Fruit fly (Drosophila melanogaster) whole organism, embryonic: ENCODE measurements around the gene tbc.

Source experiments
- Antp ChIP-seq: fragments of 200-800 bp; sonication (Bioruptor generic); optimal IDR thresholded peaks from 3 replicates; lab custom pipeline; 2016; ENCODE audit warnings: missing biosample characterization, missing genetic modification characterization
- B-H1 ChIP-seq: fragments of 200-800 bp; sonication (Bioruptor generic); IDR thresholded peaks from 3 replicates; pipeline ENCODE4 v1.3.6; 2022; ENCODE audit warnings: missing biosample characterization, missing genetic modification characterization
- CG10209 ChIP-seq: fragments of 200-800 bp; sonication (Bioruptor generic); optimal IDR thresholded peaks from 3 replicates; lab custom pipeline; 2017; ENCODE audit warnings: missing biosample characterization, mild to moderate bottlenecking, missing genetic modification characterization, missing genetic modification reagents
- CG10321 ChIP-seq: fragments of 200-800 bp; sonication (Bioruptor generic); IDR thresholded peaks from 2 replicates; pipeline ENCODE4 v1.3.6; 2022; ENCODE audit warnings: missing biosample characterization, missing genetic modification characterization
- CG12769 ChIP-seq: fragments of 200-800 bp; sonication (Bioruptor generic); optimal IDR thresholded peaks from 2 replicates; lab custom pipeline; 2019; ENCODE audit warnings: missing biosample characterization, mild to moderate bottlenecking, missing genetic modification characterization, moderate library complexity
- CG13287 ChIP-seq: fragments of 200-800 bp; sonication (Bioruptor generic); IDR thresholded peaks from 2 replicates; pipeline ENCODE4 v1.3.6; 2022; ENCODE audit warnings: missing biosample characterization, missing genetic modification characterization; ENCODE audit not compliant: partially characterized antibody
- CG14710 ChIP-seq: fragments of 200-800 bp; sonication (Bioruptor generic); optimal IDR thresholded peaks from 3 replicates; lab custom pipeline; 2019; ENCODE audit warnings: missing biosample characterization, mild to moderate bottlenecking, missing genetic modification characterization, moderate library complexity
- CG34376 ChIP-seq: fragments of 200-800 bp; sonication (Bioruptor generic); optimal IDR thresholded peaks from 2 replicates; lab custom pipeline; 2018; ENCODE audit warnings: missing biosample characterization, mild to moderate bottlenecking, missing genetic modification characterization
- CG4328 ChIP-seq: fragments of 200-800 bp; sonication (Bioruptor generic); optimal IDR thresholded peaks from 3 replicates; lab custom pipeline; 2017; ENCODE audit warnings: missing biosample characterization, missing genetic modification reagents, missing genetic modification characterization
- CG4404 ChIP-seq: fragments of 200-800 bp; sonication (Bioruptor generic); IDR thresholded peaks from 2 replicates; pipeline ENCODE4 v1.3.6; 2022; ENCODE audit warnings: missing biosample characterization, missing genetic modification characterization
- CG4424 ChIP-seq: fragments of 200-800 bp; sonication (Bioruptor generic); optimal IDR thresholded peaks from 3 replicates; lab custom pipeline; 2016; ENCODE audit warnings: missing biosample characterization, missing genetic modification characterization
- CG6683 ChIP-seq: fragments of 200-800 bp; sonication (Bioruptor generic); optimal IDR thresholded peaks from 2 replicates; lab custom pipeline; 2017; ENCODE audit warnings: missing biosample characterization, mild to moderate bottlenecking, missing genetic modification characterization, missing genetic modification reagents
- CG8281 ChIP-seq: fragments of 200-800 bp; sonication (Bioruptor generic); optimal IDR thresholded peaks from 2 replicates; lab custom pipeline; 2018; ENCODE audit warnings: missing biosample characterization, mild to moderate bottlenecking, missing genetic modification characterization, moderate library complexity
- CG8944 ChIP-seq: fragments of 200-800 bp; sonication (Bioruptor generic); optimal IDR thresholded peaks from 3 replicates; lab custom pipeline; 2016; ENCODE audit warnings: missing biosample characterization, missing genetic modification characterization
- CG9437 ChIP-seq: fragments of 200-800 bp; sonication (Bioruptor generic); optimal IDR thresholded peaks from 2 replicates; lab custom pipeline; 2018; ENCODE audit warnings: missing biosample characterization, mild to moderate bottlenecking, missing genetic modification characterization
- Dbx ChIP-seq: fragments of 200-800 bp; sonication (Bioruptor generic); IDR thresholded peaks from 3 replicates; pipeline ENCODE4 v1.3.6; 2022; ENCODE audit warnings: missing biosample characterization, missing genetic modification characterization
- Deaf1 ChIP-seq: fragments of 200-800 bp; optimal IDR thresholded peaks from 3 replicates; lab custom pipeline; 2019; ENCODE audit warnings: missing biosample characterization, mild to moderate bottlenecking, missing genetic modification characterization, moderate library complexity
- Drgx ChIP-seq: fragments of 200-800 bp; sonication (Bioruptor generic); IDR thresholded peaks from 2 replicates; pipeline ENCODE4 v1.3.6; 2022; ENCODE audit warnings: missing biosample characterization, missing genetic modification characterization
- HLH4C ChIP-seq: fragments of 200-800 bp; sonication (Bioruptor generic); IDR thresholded peaks from 3 replicates; pipeline ENCODE4 v1.3.6; 2022; ENCODE audit warnings: missing biosample characterization, missing genetic modification characterization; ENCODE audit not compliant: partially characterized antibody
- HLHmδ ChIP-seq: fragments of 200-800 bp; sonication (Bioruptor generic); optimal IDR thresholded peaks from 2 replicates; lab custom pipeline; 2018; ENCODE audit warnings: missing biosample characterization, mild to moderate bottlenecking, missing genetic modification characterization, moderate library complexity
- Hmx ChIP-seq: fragments of 200-800 bp; sonication (Bioruptor generic); optimal IDR thresholded peaks from 2 replicates; lab custom pipeline; 2016; ENCODE audit warnings: missing biosample characterization, missing genetic modification characterization
- Hr78 ChIP-seq, 2 experiments: fragments of 200-800 bp in 1 of 2; fragments of >200 bp in 1 of 2; sonication (Bioruptor generic) in 1 of 2; optimal IDR thresholded peaks; 2 replicates each; lab custom pipeline; 2017 to 2019; ENCODE audit warnings: missing biosample characterization in 2 of 2, missing genetic modification characterization in 2 of 2, mild to moderate bottlenecking in 1 of 2, moderate library complexity in 1 of 2
- Med ChIP-seq: fragments of 200-800 bp; sonication (Bioruptor generic); peaks from one replicate; lab custom pipeline; 2016; ENCODE audit warnings: missing biosample characterization, missing genetic modification characterization, mild to moderate bottlenecking, inconsistent platforms, moderate library complexity
- Myb ChIP-seq: fragments of 200-800 bp; sonication (Bioruptor generic); optimal IDR thresholded peaks from 2 replicates; lab custom pipeline; 2016; ENCODE audit warnings: missing biosample characterization, missing genetic modification characterization
- Oli ChIP-seq: fragments of 200-800 bp; sonication (Bioruptor generic); optimal IDR thresholded peaks from 2 replicates; lab custom pipeline; 2018; ENCODE audit warnings: missing biosample characterization, mild to moderate bottlenecking, missing genetic modification characterization, moderate library complexity
- Pdp1 ChIP-seq, 2 experiments: fragments of 200-800 bp; sonication (Bioruptor generic); optimal IDR thresholded peaks; 3 replicates each; lab custom pipeline; 2016; ENCODE audit warnings: missing biosample characterization in 2 of 2, missing genetic modification characterization in 2 of 2, mild to moderate bottlenecking in 1 of 2, moderate library complexity in 1 of 2
- Trl ChIP-seq, 3 experiments: fragments of >200 bp in 2 of 3; fragments of 200-800 bp in 1 of 3; sonication (Bioruptor generic) in 1 of 3; optimal IDR thresholded peaks; 2 replicates in 1 of 3; 3 replicates in 2 of 3; lab custom pipeline; 2016 to 2017; ENCODE audit warnings: missing biosample characterization in 1 of 3, missing genetic modification characterization in 1 of 3
- aop ChIP-seq: fragments of 200-800 bp; sonication (Bioruptor generic); IDR thresholded peaks from 2 replicates; pipeline ENCODE4 v1.3.6; 2022; ENCODE audit warnings: missing biosample characterization, missing genetic modification characterization
- bbx ChIP-seq: fragments of 200-800 bp; sonication (Bioruptor generic); IDR thresholded peaks from 2 replicates; pipeline ENCODE4 v1.3.6; 2022; ENCODE audit warnings: missing biosample characterization, missing genetic modification characterization; ENCODE audit not compliant: partially characterized antibody
- chinmo ChIP-seq: fragments of 200-800 bp; sonication (Bioruptor generic); IDR thresholded peaks from 4 replicates; pipeline ENCODE4 v1.3.6; 2022; ENCODE audit warnings: missing biosample characterization, missing genetic modification characterization; ENCODE audit not compliant: partially characterized antibody
- crp ChIP-seq, 2 experiments: fragments of 200-800 bp; sonication (Bioruptor generic); optimal IDR thresholded peaks; 2 replicates in 1 of 2; 3 replicates in 1 of 2; lab custom pipeline; 2017; ENCODE audit warnings: missing biosample characterization in 2 of 2, missing genetic modification characterization in 2 of 2, mild to moderate bottlenecking in 1 of 2, moderate library complexity in 1 of 2
- dpn ChIP-seq, 2 experiments: fragments of 200-800 bp; sonication (Bioruptor generic); optimal IDR thresholded peaks; 3 replicates each; lab custom pipeline; 2016; ENCODE audit warnings: missing biosample characterization in 2 of 2, missing genetic modification characterization in 2 of 2
- ftz-f1 ChIP-seq: fragments of 200-800 bp; sonication (Bioruptor generic); optimal IDR thresholded peaks from 2 replicates; lab custom pipeline; 2016; ENCODE audit warnings: missing biosample characterization, missing genetic modification characterization
- gfzf ChIP-seq: fragments of 200-800 bp; sonication (Bioruptor generic); optimal IDR thresholded peaks from 2 replicates; lab custom pipeline; 2016; ENCODE audit warnings: missing biosample characterization, mild to moderate bottlenecking, missing genetic modification characterization, moderate library complexity
- hb ChIP-seq: fragments of 200-800 bp; sonication (Bioruptor generic); IDR thresholded peaks from 3 replicates; pipeline ENCODE4 v1.3.6; 2022; ENCODE audit warnings: missing biosample characterization, missing genetic modification characterization; ENCODE audit not compliant: partially characterized antibody
- hbn ChIP-seq: fragments of 200-800 bp; sonication (Bioruptor generic); IDR thresholded peaks from 2 replicates; pipeline ENCODE4 v1.3.6; 2022; ENCODE audit warnings: missing biosample characterization, missing genetic modification characterization; ENCODE audit not compliant: partially characterized antibody
- insv ChIP-seq, 2 experiments: fragments of 200-800 bp; sonication (Bioruptor generic); optimal IDR thresholded peaks; 3 replicates each; lab custom pipeline; 2016 to 2018; ENCODE audit warnings: missing biosample characterization in 2 of 2, missing genetic modification characterization in 2 of 2
- nom ChIP-seq: fragments of 200-800 bp; sonication (Bioruptor generic); optimal IDR thresholded peaks from 2 replicates; lab custom pipeline; 2017; ENCODE audit warnings: missing biosample characterization, missing genetic modification characterization, mild to moderate bottlenecking, moderate library complexity, missing genetic modification reagents
- pfk ChIP-seq: fragments of 200-800 bp; sonication (Bioruptor generic); optimal IDR thresholded peaks from 2 replicates; lab custom pipeline; 2018; ENCODE audit warnings: missing biosample characterization, mild to moderate bottlenecking, missing genetic modification characterization, moderate library complexity
- pzg ChIP-seq: fragments of 200-800 bp; sonication (Bioruptor generic); optimal IDR thresholded peaks from 3 replicates; lab custom pipeline; 2018; ENCODE audit warnings: missing biosample characterization, mild to moderate bottlenecking, missing genetic modification characterization, moderate library complexity
- ro ChIP-seq: fragments of 200-800 bp; sonication (Bioruptor generic); IDR thresholded peaks from 2 replicates; pipeline ENCODE4 v1.3.6; 2022; ENCODE audit warnings: missing biosample characterization, missing genetic modification characterization
- sc ChIP-seq, 3 experiments: fragments of >200 bp in 2 of 3; fragments of 200-800 bp in 1 of 3; sonication (Bioruptor generic) in 1 of 3; optimal IDR thresholded peaks; 2 replicates in 2 of 3; 3 replicates in 1 of 3; lab custom pipeline; 2017; ENCODE audit warnings: mild to moderate bottlenecking in 1 of 3, missing biosample characterization in 1 of 3, missing genetic modification characterization in 1 of 3, missing genetic modification reagents in 1 of 3
- sens ChIP-seq: fragments of 200-800 bp; sonication (Bioruptor generic); peaks from one replicate; lab custom pipeline; 2016; ENCODE audit warnings: missing biosample characterization, missing genetic modification characterization
- seq ChIP-seq: fragments of 200-800 bp; sonication (Bioruptor generic); IDR thresholded peaks from 2 replicates; pipeline ENCODE4 v1.3.6; 2022; ENCODE audit warnings: missing biosample characterization, missing genetic modification characterization
- sna ChIP-seq: fragments of 200-800 bp; sonication (Bioruptor generic); IDR thresholded peaks from 2 replicates; pipeline ENCODE4 v1.3.6; 2022; ENCODE audit warnings: missing biosample characterization, missing genetic modification characterization; ENCODE audit not compliant: partially characterized antibody
- sug ChIP-seq: fragments of 200-800 bp; optimal IDR thresholded peaks from 2 replicates; lab custom pipeline; 2019; ENCODE audit warnings: missing biosample characterization, mild to moderate bottlenecking, missing genetic modification characterization, moderate library complexity
- zen2 ChIP-seq: fragments of 200-800 bp; sonication (Bioruptor generic); IDR thresholded peaks from 3 replicates; pipeline ENCODE4 v1.3.6; 2022; ENCODE audit warnings: missing biosample characterization, missing genetic modification characterization; ENCODE audit not compliant: partially characterized antibody
- zfh2 ChIP-seq: fragments of 200-800 bp; sonication (Bioruptor generic); optimal IDR thresholded peaks from 2 replicates; lab custom pipeline; 2016; ENCODE audit warnings: missing biosample characterization, missing genetic modification characterization

tbc gene

DNA sequence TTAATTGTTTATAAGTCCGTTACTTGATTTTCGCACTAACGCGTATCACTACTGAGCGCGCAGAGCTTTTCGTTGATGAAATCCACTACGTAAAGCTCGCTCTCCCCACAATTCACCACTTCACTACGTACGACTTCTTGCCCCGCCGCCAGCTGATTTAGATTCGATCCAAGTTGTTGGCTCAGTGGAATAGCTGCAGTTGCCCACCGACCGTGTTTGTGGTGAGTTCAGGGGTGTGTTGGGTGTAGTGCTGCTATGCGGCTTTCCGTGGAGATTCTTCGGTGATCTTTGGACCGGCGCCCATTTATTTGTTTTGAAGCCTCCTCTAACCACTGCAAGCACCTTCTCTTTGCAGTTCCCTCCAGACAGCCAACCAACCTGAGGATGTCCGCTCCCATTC lies 19.1 kb downstream of the tbc start:
- TF ChIP-seq CG4424 (GFP tag; lab: Kevin White, UChicago) (no peak), crp (GFP tag; optimal IDR thresholded peaks at IDR 0.05; lab: Kevin White, UChicago) (peak in 1 of 2 experiments; percentile 48), Deaf1 (tag; lab: Kevin White, UChicago) (no peak), CG4328 (GFP tag; lab: Kevin White, UChicago) (no peak), CG13287 (GFP tag; lab: Robert Waterston, UW) (peak; percentile 23; the same call in 1 of the 2 replicates), ftz-f1 (GFP tag; lab: Kevin White, UChicago) (no peak), Trl (optimal IDR thresholded peaks at IDR 0.05; lab: Kevin White, UChicago) (peak in 1 of 2 experiments; percentile 13), Trl (GFP tag; optimal IDR thresholded peaks at IDR 0.05; lab: Kevin White, UChicago) (no peak), CG4404 (no peak), Hr78 (GFP tag; optimal IDR thresholded peaks at IDR 0.05; lab: Kevin White, UChicago) (no peak), Oli (tag; lab: Kevin White, UChicago) (no peak), CG8281 (tag; lab: Kevin White, UChicago) (no peak), CG9437 (GFP tag; lab: Kevin White, UChicago) (peak; percentile 89), zen2 (GFP tag; lab: Robert Waterston, UW) (no peak), sug (tag; lab: Kevin White, UChicago) (peak; percentile 1), hb (no peak), Med (GFP tag; lab: Kevin White, UChicago) (peak; percentile 70), sens (peak; percentile 29), dpn (GFP tag; optimal IDR thresholded peaks at IDR 0.05; lab: Kevin White, UChicago) (no peak), bbx (GFP tag; lab: Robert Waterston, UW) (0 out of 2 replicates have a peak, but pooled peaks have one; percentile 34), chinmo (GFP tag; lab: Robert Waterston, UW) (peak; percentile 64; the same call in 1 of the 4 replicates), insv (GFP tag; optimal IDR thresholded peaks at IDR 0.05; lab: Kevin White, UChicago) (no peak), CG34376 (peak; percentile 40), pfk (GFP tag; lab: Kevin White, UChicago) (no peak), Dbx (GFP tag; lab: Robert Waterston, UW) (no peak), pzg (peak; percentile 6), gfzf (GFP tag; lab: Kevin White, UChicago) (peak; percentile 31), sna (GFP tag; lab: Robert Waterston, UW) (no peak), CG12769 (tag; lab: Kevin White, UChicago) (no peak), aop (no peak), CG6683 (GFP tag; lab: Kevin White, UChicago) (no peak), Drgx (GFP tag; lab: Robert Waterston, UW) (peak; percentile 71), Hmx (no peak), zfh2 (GFP tag; lab: Kevin White, UChicago) (no peak), HLHmδ (GFP tag; lab: Kevin White, UChicago) (no peak), sc (optimal IDR thresholded peaks at IDR 0.05; lab: Kevin White, UChicago) (no peak), sc (GFP tag; optimal IDR thresholded peaks at IDR 0.05; lab: Kevin White, UChicago) (no peak), Myb (peak; percentile 17), nom (GFP tag; lab: Kevin White, UChicago) (peak; percentile 88)

DNA sequence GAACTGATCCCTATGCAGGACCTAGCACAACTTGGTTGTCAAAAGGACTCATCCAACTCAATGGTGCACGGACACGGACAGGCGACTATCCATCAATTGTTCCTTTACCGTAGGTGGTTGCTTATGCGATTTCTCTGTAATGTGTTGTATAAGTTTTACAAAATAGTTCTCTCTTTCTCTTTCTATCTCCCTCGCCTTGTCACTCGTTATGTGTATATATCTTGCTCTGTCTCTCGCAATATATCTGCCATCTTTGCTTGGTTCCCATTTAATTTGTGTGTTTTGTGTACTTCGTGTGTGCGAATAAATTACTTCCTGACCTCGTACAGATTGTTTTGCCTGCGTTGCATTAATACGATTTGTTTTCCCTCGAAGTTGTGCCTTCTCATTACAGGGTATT lies 21.6 kb downstream of the tbc start:
- TF ChIP-seq ro (GFP tag; lab: Robert Waterston, UW): no peak
- no peak for TF ChIP-seq HLH4C
- TF ChIP-seq Antp (GFP tag; lab: Kevin White, UChicago): no peak
- TF ChIP-seq hbn: no peak
- no peak for TF ChIP-seq B-H1 (GFP tag; lab: Robert Waterston, UW)
- peak; percentile 78 for TF ChIP-seq CG10321 (GFP tag; lab: Robert Waterston, UW)
- TF ChIP-seq Pdp1 (GFP tag; optimal IDR thresholded peaks at IDR 0.05; lab: Kevin White, UChicago): peak in 1 of 2 experiments; percentile 91
- no peak for TF ChIP-seq CG8944 (GFP tag; lab: Kevin White, UChicago)
- no peak for TF ChIP-seq CG10209 (GFP tag; lab: Kevin White, UChicago)
- no peak for TF ChIP-seq seq
- TF ChIP-seq CG14710 (tag; lab: Kevin White, UChicago): no peak
